Fruit fly (Drosophila melanogaster) whole organism, embryonic: ENCODE measurements around the gene CG7069.

Experiments used
- CG10366 ChIP-seq: fragments of 200-800 bp; sonication (Bioruptor generic); IDR thresholded peaks from 2 replicates; pipeline ENCODE4 v1.3.6; 2022; ENCODE audit warnings: missing biosample characterization, missing genetic modification characterization
- CG10431 ChIP-seq: fragments of 200-800 bp; sonication (Bioruptor generic); optimal IDR thresholded peaks from 3 replicates; lab custom pipeline; 2018; ENCODE audit warnings: missing biosample characterization, mild to moderate bottlenecking, missing genetic modification characterization
- CG12391 ChIP-seq: fragments of 200-800 bp; sonication (Bioruptor generic); optimal IDR thresholded peaks from 3 replicates; lab custom pipeline; 2018; ENCODE audit warnings: missing biosample characterization, mild to moderate bottlenecking, missing genetic modification characterization, moderate library complexity
- CG12942 ChIP-seq: fragments of 200-800 bp; sonication (Bioruptor generic); optimal IDR thresholded peaks from 3 replicates; lab custom pipeline; 2016; ENCODE audit warnings: missing biosample characterization, missing genetic modification characterization
- CG13775 ChIP-seq: fragments of 200-800 bp; sonication (Bioruptor generic); optimal IDR thresholded peaks from 3 replicates; lab custom pipeline; 2017; ENCODE audit warnings: missing biosample characterization, mild to moderate bottlenecking, missing genetic modification characterization
- CG13894 ChIP-seq: fragments of 200-800 bp; sonication (Bioruptor generic); optimal IDR thresholded peaks from 3 replicates; lab custom pipeline; 2018; ENCODE audit warnings: missing biosample characterization, mild to moderate bottlenecking, missing genetic modification characterization, moderate library complexity
- CG1529 ChIP-seq: fragments of 200-800 bp; sonication (Bioruptor generic); optimal IDR thresholded peaks from 3 replicates; lab custom pipeline; 2018; ENCODE audit warnings: missing biosample characterization, missing genetic modification characterization
- CG15479 ChIP-seq: fragments of 200-800 bp; sonication (Bioruptor generic); optimal IDR thresholded peaks from 3 replicates; lab custom pipeline; 2019; ENCODE audit warnings: missing biosample characterization, mild to moderate bottlenecking, missing genetic modification characterization, moderate library complexity
- CG17328 ChIP-seq: fragments of 200-800 bp; sonication (Bioruptor generic); IDR thresholded peaks from 2 replicates; pipeline ENCODE4 v1.3.6; 2022; ENCODE audit warnings: missing biosample characterization, missing genetic modification characterization
- CG18619 ChIP-seq: fragments of 200-800 bp; sonication (Bioruptor generic); optimal IDR thresholded peaks from 3 replicates; lab custom pipeline; 2017; ENCODE audit warnings: missing biosample characterization, mild to moderate bottlenecking, missing genetic modification characterization
- CG2120 ChIP-seq: fragments of 200-800 bp; sonication (Bioruptor generic); optimal IDR thresholded peaks from 3 replicates; lab custom pipeline; 2016; ENCODE audit warnings: missing biosample characterization, missing genetic modification characterization
- CG30403 ChIP-seq: fragments of 200-800 bp; sonication (Bioruptor generic); optimal IDR thresholded peaks from 3 replicates; lab custom pipeline; 2016; ENCODE audit warnings: missing biosample characterization, missing genetic modification characterization
- CG3065 ChIP-seq: fragments of 200-800 bp; sonication (Bioruptor generic); optimal IDR thresholded peaks from 2 replicates; lab custom pipeline; 2016; ENCODE audit warnings: missing biosample characterization, missing genetic modification characterization
- CG33213 ChIP-seq: fragments of 200-800 bp; sonication (Bioruptor generic); optimal IDR thresholded peaks from 3 replicates; lab custom pipeline; 2016; ENCODE audit warnings: missing biosample characterization, missing genetic modification characterization
- CG4820 ChIP-seq: fragments of 200-800 bp; sonication (Bioruptor generic); optimal IDR thresholded peaks from 3 replicates; lab custom pipeline; 2016; ENCODE audit warnings: missing biosample characterization, missing genetic modification characterization
- CG8089 ChIP-seq: fragments of 200-800 bp; sonication (Bioruptor generic); optimal IDR thresholded peaks from 3 replicates; lab custom pipeline; 2016; ENCODE audit warnings: missing biosample characterization, missing genetic modification characterization
- CG9727 ChIP-seq: fragments of 200-800 bp; sonication (Bioruptor generic); optimal IDR thresholded peaks from 3 replicates; lab custom pipeline; 2017; ENCODE audit warnings: missing biosample characterization, mild to moderate bottlenecking, missing genetic modification characterization
- Camta ChIP-seq: fragments of 200-800 bp; sonication (Bioruptor generic); optimal IDR thresholded peaks from 2 replicates; lab custom pipeline; 2016; ENCODE audit warnings: missing biosample characterization, missing genetic modification characterization
- Dip2 ChIP-seq: fragments of 200-800 bp; sonication (Bioruptor generic); IDR thresholded peaks from 2 replicates; pipeline ENCODE4 v1.3.6; 2022; ENCODE audit warnings: missing biosample characterization, missing genetic modification characterization
- Doc3 ChIP-seq: fragments of 200-800 bp; sonication (Bioruptor generic); IDR thresholded peaks from 3 replicates; pipeline ENCODE4 v1.3.6; 2022; ENCODE audit warnings: missing biosample characterization, missing genetic modification characterization; ENCODE audit not compliant: partially characterized antibody
- HmgD ChIP-seq: fragments of 200-800 bp; sonication (Bioruptor generic); optimal IDR thresholded peaks from 3 replicates; lab custom pipeline; 2016; ENCODE audit warnings: missing biosample characterization, missing genetic modification characterization
- Hmr ChIP-seq: fragments of 200-800 bp; sonication (Bioruptor generic); optimal IDR thresholded peaks from 3 replicates; lab custom pipeline; 2017; ENCODE audit warnings: mild to moderate bottlenecking, missing biosample characterization, missing genetic modification reagents, missing genetic modification characterization
- Lpt ChIP-seq: fragments of >200 bp; optimal IDR thresholded peaks from 2 replicates; lab custom pipeline; 2018; ENCODE audit warnings: missing biosample characterization, missing genetic modification characterization
- MBD-R2 ChIP-seq: fragments of 200-800 bp; sonication (Bioruptor generic); IDR thresholded peaks from 2 replicates; pipeline ENCODE4 v1.3.6; 2022; ENCODE audit warnings: missing biosample characterization, missing genetic modification characterization
- Med ChIP-seq: fragments of 200-800 bp; sonication (Bioruptor generic); peaks from one replicate; lab custom pipeline; 2016; ENCODE audit warnings: missing biosample characterization, missing genetic modification characterization, mild to moderate bottlenecking, inconsistent platforms, moderate library complexity
- Poxn ChIP-seq: fragments of 200-800 bp; sonication (Bioruptor generic); IDR thresholded peaks from 2 replicates; pipeline ENCODE4 v1.3.6; 2022; ENCODE audit warnings: missing biosample characterization, missing genetic modification characterization
- bbx ChIP-seq: fragments of 200-800 bp; sonication (Bioruptor generic); IDR thresholded peaks from 2 replicates; pipeline ENCODE4 v1.3.6; 2022; ENCODE audit warnings: missing biosample characterization, missing genetic modification characterization; ENCODE audit not compliant: partially characterized antibody
- bcd ChIP-seq: fragments of 200-800 bp; sonication (Bioruptor generic); optimal IDR thresholded peaks from 2 replicates; lab custom pipeline; 2017; ENCODE audit warnings: missing biosample characterization, mild to moderate bottlenecking, missing genetic modification characterization
- ci ChIP-seq: fragments of 200-800 bp; sonication (Bioruptor generic); IDR thresholded peaks from 3 replicates; pipeline ENCODE4 v1.3.6; 2022; ENCODE audit warnings: missing biosample characterization, missing genetic modification characterization
- fd102C ChIP-seq: fragments of 200-800 bp; sonication (Bioruptor generic); optimal IDR thresholded peaks from 2 replicates; lab custom pipeline; 2018; ENCODE audit warnings: missing biosample characterization, mild to moderate bottlenecking, missing genetic modification characterization, moderate library complexity
- fu2 ChIP-seq: fragments of 200-800 bp; sonication (Bioruptor generic); optimal IDR thresholded peaks from 2 replicates; lab custom pipeline; 2016; ENCODE audit warnings: missing biosample characterization, missing genetic modification characterization
- gcm ChIP-seq: fragments of 200-800 bp; sonication (Bioruptor generic); optimal IDR thresholded peaks from 2 replicates; lab custom pipeline; 2019; ENCODE audit warnings: missing biosample characterization, mild to moderate bottlenecking, missing genetic modification characterization, moderate library complexity
- gt ChIP-seq: fragments of 200-800 bp; sonication (Bioruptor generic); IDR thresholded peaks from 2 replicates; pipeline ENCODE4 v1.3.6; 2022; ENCODE audit warnings: missing biosample characterization, missing genetic modification characterization
- her ChIP-seq: fragments of 200-800 bp; sonication (Bioruptor generic); optimal IDR thresholded peaks from 2 replicates; lab custom pipeline; 2016; ENCODE audit warnings: missing biosample characterization, missing genetic modification characterization
- inv ChIP-seq: fragments of 200-800 bp; sonication (Bioruptor generic); IDR thresholded peaks from 2 replicates; pipeline ENCODE4 v1.3.6; 2022; ENCODE audit warnings: missing biosample characterization, missing genetic modification characterization; ENCODE audit not compliant: partially characterized antibody
- kah ChIP-seq: fragments of 200-800 bp; sonication (Bioruptor generic); optimal IDR thresholded peaks from 2 replicates; lab custom pipeline; 2018; ENCODE audit warnings: missing biosample characterization, mild to moderate bottlenecking, missing genetic modification characterization
- klu ChIP-seq: fragments of 200-800 bp; sonication (Bioruptor generic); IDR thresholded peaks from 2 replicates; pipeline ENCODE4 v1.3.6; 2022; ENCODE audit warnings: missing biosample characterization, missing genetic modification characterization
- lmd ChIP-seq: fragments of 200-800 bp; sonication (Bioruptor generic); IDR thresholded peaks from 2 replicates; pipeline ENCODE4 v1.3.6; 2022; ENCODE audit warnings: missing biosample characterization, missing genetic modification characterization
- mld ChIP-seq: fragments of 200-800 bp; sonication (Bioruptor generic); IDR thresholded peaks from 3 replicates; pipeline ENCODE4 v1.3.6; 2022; ENCODE audit warnings: missing biosample characterization, missing genetic modification characterization; ENCODE audit not compliant: partially characterized antibody
- nmo ChIP-seq: fragments of 200-800 bp; sonication (Bioruptor generic); optimal IDR thresholded peaks from 2 replicates; lab custom pipeline; 2018; ENCODE audit warnings: missing biosample characterization, mild to moderate bottlenecking, missing genetic modification characterization, moderate library complexity
- onecut ChIP-seq: fragments of 200-800 bp; sonication (Bioruptor generic); IDR thresholded peaks from 2 replicates; pipeline ENCODE4 v1.3.6; 2022; ENCODE audit warnings: missing biosample characterization, missing genetic modification characterization
- scrt ChIP-seq: fragments of 200-800 bp; sonication (Bioruptor generic); optimal IDR thresholded peaks from 2 replicates; lab custom pipeline; 2018; ENCODE audit warnings: missing biosample characterization, mild to moderate bottlenecking, missing genetic modification characterization, moderate library complexity
- shn ChIP-seq: fragments of 200-800 bp; sonication (Bioruptor generic); optimal IDR thresholded peaks from 3 replicates; lab custom pipeline; 2016; ENCODE audit warnings: missing biosample characterization, missing genetic modification characterization
- sisA ChIP-seq: fragments of 200-800 bp; sonication (Bioruptor generic); IDR thresholded peaks from 2 replicates; pipeline ENCODE4 v1.3.6; 2022; ENCODE audit warnings: missing biosample characterization, missing genetic modification characterization
- so ChIP-seq: fragments of 200-800 bp; sonication (Bioruptor generic); IDR thresholded peaks from 3 replicates; pipeline ENCODE4 v1.3.6; 2022; ENCODE audit warnings: missing biosample characterization, missing genetic modification characterization
- sob ChIP-seq: fragments of 200-800 bp; sonication (Bioruptor generic); IDR thresholded peaks from 2 replicates; pipeline ENCODE4 v1.3.6; 2022; ENCODE audit warnings: missing biosample characterization, missing genetic modification characterization
- tio ChIP-seq: fragments of 200-800 bp; sonication (Bioruptor generic); optimal IDR thresholded peaks from 2 replicates; lab custom pipeline; 2017; ENCODE audit warnings: missing biosample characterization, missing genetic modification characterization, inconsistent platforms
- vnd ChIP-seq: fragments of 200-800 bp; sonication (Bioruptor generic); IDR thresholded peaks from 3 replicates; pipeline ENCODE4 v1.3.6; 2022; ENCODE audit warnings: missing biosample characterization, missing genetic modification characterization; ENCODE audit not compliant: partially characterized antibody
- vvl ChIP-seq: fragments of 200-800 bp; sonication (Bioruptor generic); IDR thresholded peaks from 2 replicates; pipeline ENCODE4 v1.3.6; 2022; ENCODE audit warnings: missing biosample characterization, missing genetic modification characterization
- wdn ChIP-seq: fragments of 200-800 bp; sonication (Bioruptor generic); IDR thresholded peaks from 2 replicates; pipeline ENCODE4 v1.3.6; 2022; ENCODE audit warnings: missing biosample characterization, missing genetic modification characterization
- zfh2 ChIP-seq: fragments of 200-800 bp; sonication (Bioruptor generic); optimal IDR thresholded peaks from 2 replicates; lab custom pipeline; 2016; ENCODE audit warnings: missing biosample characterization, missing genetic modification characterization

Gene CG7069

DNA sequence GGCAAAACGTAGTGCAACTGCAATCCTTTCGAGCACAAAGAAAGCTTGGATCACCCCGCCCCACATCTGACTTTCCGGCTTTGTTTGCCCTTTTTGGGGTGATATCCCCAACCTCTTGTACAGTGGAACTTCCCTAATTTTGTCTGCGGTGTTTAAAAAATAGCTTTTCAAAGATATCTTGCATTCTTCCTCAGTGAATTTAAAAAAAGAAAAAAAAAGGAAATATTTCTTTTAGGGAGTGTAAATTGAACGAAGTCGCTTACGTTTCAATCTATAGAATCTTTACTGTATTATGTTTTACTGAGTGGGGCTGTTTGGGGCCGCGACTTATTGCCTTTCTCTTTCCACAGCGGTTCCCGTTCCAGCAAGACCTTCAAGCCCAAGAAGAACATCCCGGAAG, 49.0 kb downstream of the CG7069 start (continued):
- TF ChIP-seq CG10431 (GFP tag; lab: Kevin White, UChicago) (no peak), HmgD (GFP tag; lab: Kevin White, UChicago) (no peak), Doc3 (GFP tag; lab: Robert Waterston, UW) (no peak), shn (GFP tag; lab: Kevin White, UChicago) (no peak), CG9727 (GFP tag; lab: Kevin White, UChicago) (peak; percentile 59), CG33213 (GFP tag; lab: Kevin White, UChicago) (no peak), CG2120 (GFP tag; lab: Kevin White, UChicago) (peak; percentile 81), nmo (peak; percentile 71), gcm (GFP tag; lab: Kevin White, UChicago) (peak; percentile 4), sob (GFP tag; lab: Robert Waterston, UW) (peak; percentile 72), wdn (peak; percentile 73; the same call in 1 of the 2 replicates), mld (GFP tag; lab: Robert Waterston, UW) (no peak), CG18619 (peak; percentile 30), gt (GFP tag; lab: Robert Waterston, UW) (peak; percentile 29; the same call in 1 of the 2 replicates), CG13894 (no peak), onecut (GFP tag; lab: Robert Waterston, UW) (peak; percentile 64), CG1529 (GFP tag; lab: Kevin White, UChicago) (peak; percentile 3), CG17328 (GFP tag; lab: Robert Waterston, UW) (peak; percentile 57; the same call in 1 of the 2 replicates), tio (GFP tag; lab: Kevin White, UChicago) (no peak), fu2 (GFP tag; lab: Kevin White, UChicago) (peak; percentile 18), Med (peak; percentile 87), vnd (GFP tag; lab: Robert Waterston, UW) (no peak), Lpt (GFP tag; lab: Kevin White, UChicago) (no peak), scrt (GFP tag; lab: Kevin White, UChicago) (peak; percentile 28), zfh2 (peak; percentile 32), her (peak; percentile 21), sisA (GFP tag; lab: Robert Waterston, UW) (peak; percentile 42; the same call in 1 of the 2 replicates), CG3065 (GFP tag; lab: Kevin White, UChicago) (no peak), Hmr (peak; percentile 56), klu (GFP tag; lab: Robert Waterston, UW) (peak; percentile 66), bcd (GFP tag; lab: Kevin White, UChicago) (peak; percentile 31), CG13775 (GFP tag; lab: Kevin White, UChicago) (peak; percentile 43), CG10366 (GFP tag; lab: Robert Waterston, UW) (peak; percentile 69), Camta (GFP tag; lab: Kevin White, UChicago) (peak; percentile 69), fd102C (GFP tag; lab: Kevin White, UChicago) (no peak), MBD-R2 (GFP tag; lab: Robert Waterston, UW) (peak; percentile 54; the same call in 1 of the 2 replicates), lmd (GFP tag; lab: Robert Waterston, UW) (peak; percentile 84), so (peak; percentile 60; the same call in 1 of the 3 replicates), CG15479 (GFP tag; lab: Kevin White, UChicago) (no peak), bbx (GFP tag; lab: Robert Waterston, UW) (no peak), CG12391 (tag; lab: Kevin White, UChicago) (peak; percentile 53), ci (GFP tag; lab: Robert Waterston, UW) (peak; percentile 80), CG8089 (GFP tag; lab: Kevin White, UChicago) (peak; percentile 38), CG4820 (GFP tag; lab: Kevin White, UChicago) (peak; percentile 26), CG12942 (GFP tag; lab: Kevin White, UChicago) (no peak), Dip2 (GFP tag; lab: Robert Waterston, UW) (no peak), kah (GFP tag; lab: Kevin White, UChicago) (no peak), CG30403 (GFP tag; lab: Kevin White, UChicago) (peak; percentile 62), vvl (peak; percentile 90), Poxn (0 out of 2 replicates have a peak, but pooled peaks have one; percentile 36), inv (GFP tag; lab: Robert Waterston, UW) (no peak)
